Worm (Caenorhabditis elegans) whole organism, mixed stage, embryonic: Measurements from ENCODE around the gene lbp-8.

ENCODE experiments used
- M03D4.4 ChIP-seq: sonication (generic microtip); optimal IDR thresholded peaks from 2 replicates; lab custom pipeline; 2017; ENCODE audit warnings: mild to moderate bottlenecking, missing genetic modification characterization, missing compliant biosample characterization
- bed-3 ChIP-seq: fragments of 200-800 bp; sonication (Bioruptor generic); optimal IDR thresholded peaks from 3 replicates; lab custom pipeline; 2018; ENCODE audit warnings: mild to moderate bottlenecking, missing genetic modification characterization, moderate library complexity, missing compliant biosample characterization
- blmp-1 ChIP-seq: fragments of 150-350 bp; optimal IDR thresholded peaks from 2 replicates; lab custom pipeline; 2014; ENCODE audit warnings: missing biosample characterization, missing genetic modification characterization
- ceh-39 ChIP-seq: fragments of 150-350 bp; optimal IDR thresholded peaks from 2 replicates; lab custom pipeline; 2014; ENCODE audit warnings: missing biosample characterization, missing genetic modification characterization
- ceh-83 ChIP-seq: fragments of 200-800 bp; sonication (Bioruptor generic); optimal IDR thresholded peaks from 2 replicates; lab custom pipeline; 2018; ENCODE audit warnings: mild to moderate bottlenecking, missing genetic modification characterization, missing compliant biosample characterization
- ces-1 ChIP-seq: fragments of 150-350 bp; optimal IDR thresholded peaks from 2 replicates; lab custom pipeline; 2014; ENCODE audit warnings: missing biosample characterization, missing genetic modification reagents, missing genetic modification characterization
- cnd-1 ChIP-seq: fragments of 200-800 bp; sonication (Bioruptor generic); optimal IDR thresholded peaks from 2 replicates; lab custom pipeline; 2018; ENCODE audit warnings: mild to moderate bottlenecking, missing genetic modification characterization, missing compliant biosample characterization
- drap-1 ChIP-seq: fragments of 200-800 bp; sonication (Bioruptor generic); optimal IDR thresholded peaks from 3 replicates; lab custom pipeline; 2018; ENCODE audit warnings: mild to moderate bottlenecking, missing genetic modification characterization, missing compliant biosample characterization
- elt-1 ChIP-seq: sonication (generic microtip); optimal IDR thresholded peaks from 2 replicates; lab custom pipeline; 2017; ENCODE audit warnings: missing genetic modification characterization, mild to moderate bottlenecking, missing compliant biosample characterization, antibody characterized with exemption, moderate library complexity, borderline replicate concordance; ENCODE audit not compliant: insufficient read depth
- elt-3 ChIP-seq: fragments of 150-350 bp; optimal IDR thresholded peaks from 2 replicates; lab custom pipeline; 2014; ENCODE audit warnings: missing biosample characterization, missing genetic modification characterization
- ham-2 ChIP-seq: fragments of 200-800 bp; sonication (Bioruptor generic); optimal IDR thresholded peaks from 2 replicates; lab custom pipeline; 2018; ENCODE audit warnings: mild to moderate bottlenecking, missing genetic modification characterization, missing compliant biosample characterization
- hlh-1 ChIP-seq: fragments of 150-350 bp; optimal IDR thresholded peaks from 2 replicates; lab custom pipeline; 2014; ENCODE audit warnings: missing biosample characterization, missing genetic modification reagents, missing genetic modification characterization
- lin-13 ChIP-seq: fragments of 150-350 bp; optimal IDR thresholded peaks from 2 replicates; lab custom pipeline; 2014; ENCODE audit warnings: missing biosample characterization, missing genetic modification characterization
- lin-32 ChIP-seq: fragments of 200-800 bp; sonication (Bioruptor generic); optimal IDR thresholded peaks from 2 replicates; lab custom pipeline; 2018; ENCODE audit warnings: mild to moderate bottlenecking, missing genetic modification characterization, missing compliant biosample characterization
- lsy-2 ChIP-seq: fragments of 150-350 bp; optimal IDR thresholded peaks from 2 replicates; lab custom pipeline; 2014; ENCODE audit warnings: missing biosample characterization, missing genetic modification characterization
- mab-5 ChIP-seq: fragments of 150-350 bp; optimal IDR thresholded peaks from 2 replicates; lab custom pipeline; 2014; ENCODE audit warnings: missing biosample characterization, missing genetic modification characterization
- mep-1 ChIP-seq: fragments of 150-350 bp; optimal IDR thresholded peaks from 2 replicates; lab custom pipeline; 2017; ENCODE audit warnings: missing biosample characterization, missing genetic modification reagents, missing genetic modification characterization, inconsistent platforms
- mls-2 ChIP-seq: sonication (generic microtip); optimal IDR thresholded peaks from 2 replicates; lab custom pipeline; 2016; ENCODE audit warnings: mild to moderate bottlenecking, missing genetic modification characterization, moderate library complexity, missing compliant biosample characterization
- nhr-12 ChIP-seq: fragments of 150-350 bp; optimal IDR thresholded peaks from 2 replicates; lab custom pipeline; 2014; ENCODE audit warnings: missing biosample characterization, missing genetic modification characterization
- nhr-2 ChIP-seq: fragments of 150-350 bp; optimal IDR thresholded peaks from 2 replicates; lab custom pipeline; 2014; ENCODE audit warnings: missing biosample characterization, missing genetic modification characterization
- nhr-28 ChIP-seq: fragments of 150-350 bp; optimal IDR thresholded peaks from 2 replicates; lab custom pipeline; 2014; ENCODE audit warnings: missing biosample characterization, missing genetic modification characterization
- nhr-76 ChIP-seq: sonication (generic microtip); optimal IDR thresholded peaks from 2 replicates; lab custom pipeline; 2017; ENCODE audit warnings: missing biosample characterization, missing genetic modification characterization
- pha-4 ChIP-seq: fragments of 150-350 bp; optimal IDR thresholded peaks from 2 replicates; lab custom pipeline; 2018; ENCODE audit warnings: missing biosample characterization, missing genetic modification reagents, missing genetic modification characterization
- snpc-4 ChIP-seq: fragments of 150-350 bp; optimal IDR thresholded peaks from 2 replicates; lab custom pipeline; 2014; ENCODE audit warnings: missing biosample characterization, missing genetic modification characterization
- sptf-1 ChIP-seq: sonication (generic microtip); optimal IDR thresholded peaks from 2 replicates; lab custom pipeline; 2017; ENCODE audit warnings: mild to moderate bottlenecking, missing genetic modification characterization, moderate library complexity, missing compliant biosample characterization
- tbx-8 ChIP-seq: fragments of 200-800 bp; sonication (Bioruptor generic); optimal IDR thresholded peaks from 2 replicates; lab custom pipeline; 2018; ENCODE audit warnings: mild to moderate bottlenecking, missing genetic modification characterization, moderate library complexity, missing compliant biosample characterization
- unc-62 ChIP-seq: fragments of 150-350 bp; optimal IDR thresholded peaks from 2 replicates; lab custom pipeline; 2014; ENCODE audit warnings: missing biosample characterization, missing genetic modification reagents, missing genetic modification characterization
- ztf-11 ChIP-seq: fragments of 150-350 bp; optimal IDR thresholded peaks from 2 replicates; lab custom pipeline; 2014; ENCODE audit warnings: missing biosample characterization, missing genetic modification characterization

Gene lbp-8

ce11 chrV:13908120-13908915 is 17.7 kb downstream of the lbp-8 start:
- TF ChIP-seq cnd-1 (tag; lab: Kevin White, UChicago), result no peak
- TF ChIP-seq, all 35 proteins: peak for 0

- TF ChIP-seq mab-5 (tag; lab: Kevin White, UChicago) (no peak), drap-1 (GFP tag; lab: Kevin White, UChicago) (no peak), blmp-1 (no peak), mep-1 (tag; lab: Kevin White, UChicago) (no peak), ceh-83 (GFP tag; lab: Kevin White, UChicago) (no peak), ces-1 (GFP tag; lab: Kevin White, UChicago) (no peak), bed-3 (no peak), snpc-4 (no peak), nhr-2 (tag; lab: Kevin White, UChicago) (no peak), lin-32 (GFP tag; lab: Kevin White, UChicago) (no peak)
- TF ChIP-seq, all 35 proteins: peak for 0
These were observed 18.3 kb downstream of the lbp-8 start, which contains the start of gene C06B3.6 for ce11 chrV:13908916-13909176. Gene C06B3.6, minus strand, starts transcription at chrV:13908967.

ce11 chrV:13909400-13909799 is 18.8 kb downstream of the lbp-8 start, which contains the start of gene C06B3.7:
Gene C06B3.7, plus strand, starts transcription at chrV:13909686.
- TF ChIP-seq nhr-12, result no peak
- TF ChIP-seq cnd-1 (tag; lab: Kevin White, UChicago), result no peak
- TF ChIP-seq mep-1 (tag; lab: Kevin White, UChicago), result no peak
- no peak for TF ChIP-seq nhr-76 (tag; lab: Kevin White, UChicago)
- no peak for TF ChIP-seq bed-3
- TF ChIP-seq M03D4.4 (tag; lab: Kevin White, UChicago), result no peak
- TF ChIP-seq tbx-8 (GFP tag; lab: Kevin White, UChicago), result no peak
- TF ChIP-seq ham-2 (GFP tag; lab: Kevin White, UChicago), result no peak
- no peak for TF ChIP-seq nhr-28 (tag; lab: Kevin White, UChicago)
- no peak for TF ChIP-seq pha-4
- no peak for TF ChIP-seq hlh-1 (tag; lab: Kevin White, UChicago)

ce11 chrV:13915390-13915789 is 24.8 kb downstream of the lbp-8 start, which contains the start of gene gcy-32:
Gene gcy-32, minus strand, starts transcription at chrV:13915490.
- TF ChIP-seq lsy-2 (tag; lab: Kevin White, UChicago), result no peak

- no peak for TF ChIP-seq tbx-8 (GFP tag; lab: Kevin White, UChicago)
- TF ChIP-seq lin-32 (GFP tag; lab: Kevin White, UChicago), result no peak
- no peak for TF ChIP-seq lin-13 (tag; lab: Kevin White, UChicago)
- no peak for TF ChIP-seq ceh-83 (GFP tag; lab: Kevin White, UChicago)
- no peak for TF ChIP-seq elt-3 (tag; lab: Kevin White, UChicago)
- no peak for TF ChIP-seq mls-2 (tag; lab: Kevin White, UChicago)
- no peak for TF ChIP-seq nhr-2 (tag; lab: Kevin White, UChicago)
- no peak for TF ChIP-seq blmp-1
- no peak for TF ChIP-seq unc-62 (GFP tag; lab: Kevin White, UChicago)
- no peak for TF ChIP-seq mep-1 (tag; lab: Kevin White, UChicago)
- no peak for TF ChIP-seq ces-1 (GFP tag; lab: Kevin White, UChicago)
- no peak for TF ChIP-seq hlh-1 (tag; lab: Kevin White, UChicago)
These were observed 25.6 kb downstream of the lbp-8 start, which contains the start of gene str-252 for ce11 chrV:13916196-13916595. Gene str-252, plus strand, starts transcription at chrV:13916496.

ce11 chrV:13918341-13918740 is 27.8 kb downstream of the lbp-8 start, which contains the start of gene str-250:
Gene str-250, plus strand, starts transcription at chrV:13918641.
- TF ChIP-seq lsy-2 (tag; lab: Kevin White, UChicago) (no peak), mep-1 (tag; lab: Kevin White, UChicago) (no peak), ceh-39 (tag; lab: Kevin White, UChicago) (no peak), ztf-11 (no peak), nhr-12 (no peak), mls-2 (tag; lab: Kevin White, UChicago) (no peak), sptf-1 (no peak)

ce11 chrV:13920730-13921129 is 30.2 kb downstream of the lbp-8 start, which contains the start of gene srx-42:
Gene srx-42, plus strand, starts transcription at chrV:13921030.
- TF ChIP-seq elt-1 (no peak), ham-2 (GFP tag; lab: Kevin White, UChicago) (no peak), bed-3 (no peak)
- TF ChIP-seq, all 35 proteins: peak for 0
